Worm (Caenorhabditis elegans) whole organism, mixed stage, embryonic: ENCODE data around the gene math-4.
A peak's percentile ranks its signal among the peaks of the same experiment; 100 is the strongest.

Experiments used
- ceh-39 ChIP-seq: fragments of 150-350 bp; optimal IDR thresholded peaks from 2 replicates; lab custom pipeline; 2014; ENCODE audit warnings: missing biosample characterization, missing genetic modification characterization
- elt-3 ChIP-seq: fragments of 150-350 bp; optimal IDR thresholded peaks from 2 replicates; lab custom pipeline; 2014; ENCODE audit warnings: missing biosample characterization, missing genetic modification characterization
- hlh-1 ChIP-seq: fragments of 150-350 bp; optimal IDR thresholded peaks from 2 replicates; lab custom pipeline; 2014; ENCODE audit warnings: missing biosample characterization, missing genetic modification reagents, missing genetic modification characterization
- lin-32 ChIP-seq: fragments of 200-800 bp; sonication (Bioruptor generic); optimal IDR thresholded peaks from 2 replicates; lab custom pipeline; 2018; ENCODE audit warnings: mild to moderate bottlenecking, missing genetic modification characterization, missing compliant biosample characterization
- mep-1 ChIP-seq: fragments of 150-350 bp; optimal IDR thresholded peaks from 2 replicates; lab custom pipeline; 2017; ENCODE audit warnings: missing biosample characterization, missing genetic modification reagents, missing genetic modification characterization, inconsistent platforms
- nhr-12 ChIP-seq: fragments of 150-350 bp; optimal IDR thresholded peaks from 2 replicates; lab custom pipeline; 2014; ENCODE audit warnings: missing biosample characterization, missing genetic modification characterization
- nhr-2 ChIP-seq: fragments of 150-350 bp; optimal IDR thresholded peaks from 2 replicates; lab custom pipeline; 2014; ENCODE audit warnings: missing biosample characterization, missing genetic modification characterization
- snpc-4 ChIP-seq: fragments of 150-350 bp; optimal IDR thresholded peaks from 2 replicates; lab custom pipeline; 2014; ENCODE audit warnings: missing biosample characterization, missing genetic modification characterization
- sptf-1 ChIP-seq: sonication (generic microtip); optimal IDR thresholded peaks from 2 replicates; lab custom pipeline; 2017; ENCODE audit warnings: mild to moderate bottlenecking, missing genetic modification characterization, moderate library complexity, missing compliant biosample characterization
- tbx-8 ChIP-seq: fragments of 200-800 bp; sonication (Bioruptor generic); optimal IDR thresholded peaks from 2 replicates; lab custom pipeline; 2018; ENCODE audit warnings: mild to moderate bottlenecking, missing genetic modification characterization, moderate library complexity, missing compliant biosample characterization
- unc-39 ChIP-seq: fragments of 150-350 bp; optimal IDR thresholded peaks from 2 replicates; lab custom pipeline; 2014; ENCODE audit warnings: missing biosample characterization, missing genetic modification characterization

DNA sequence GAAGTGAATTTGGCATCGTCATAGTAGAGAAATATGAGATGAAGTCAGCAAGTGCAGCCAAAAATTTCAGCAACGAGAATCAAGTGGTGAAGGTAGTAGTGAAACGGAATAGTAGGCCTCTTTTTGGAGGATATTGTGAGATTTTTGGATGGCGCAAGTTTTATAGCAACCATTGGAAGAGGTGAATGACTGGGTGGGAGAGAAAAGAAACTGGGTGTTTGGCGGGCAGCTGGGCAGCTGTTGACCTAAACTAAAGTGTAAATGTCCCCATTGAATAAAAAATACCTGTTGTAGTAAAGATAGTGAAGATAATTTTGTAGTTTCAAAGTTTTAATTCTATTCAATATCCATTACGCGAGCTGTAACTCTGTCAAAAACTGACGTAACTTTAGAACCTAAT, 33.7 kb upstream of the math-4 start:
- TF ChIP-seq hlh-1 (tag; lab: Kevin White, UChicago) (peak; percentile 59), unc-39 (tag; lab: Kevin White, UChicago) (no peak), nhr-2 (tag; lab: Kevin White, UChicago) (no peak), tbx-8 (no peak), nhr-12 (no peak), snpc-4 (tag; lab: Kevin White, UChicago) (no peak), elt-3 (tag; lab: Kevin White, UChicago) (no peak), sptf-1 (no peak), mep-1 (tag; lab: Kevin White, UChicago) (no peak), lin-32 (GFP tag; lab: Kevin White, UChicago) (no peak), ceh-39 (tag; lab: Kevin White, UChicago) (no peak)
